Fruit fly (Drosophila melanogaster) whole organism, embryonic: ENCODE data around the gene ClC-a.
A peak's percentile ranks its signal among the peaks of the same experiment; 100 is the strongest.

Source experiments
- Asciz ChIP-seq: fragments of 200-800 bp; sonication (Bioruptor generic); optimal IDR thresholded peaks from 2 replicates; lab custom pipeline; 2017; ENCODE audit warnings: missing biosample characterization, mild to moderate bottlenecking, missing genetic modification characterization, missing genetic modification reagents
- Atf3 ChIP-seq: fragments of 200-800 bp; sonication (Bioruptor generic); optimal IDR thresholded peaks from 3 replicates; lab custom pipeline; 2016; ENCODE audit warnings: missing biosample characterization, missing genetic modification characterization
- B-H2 ChIP-seq: fragments of 200-800 bp; sonication (Bioruptor generic); optimal IDR thresholded peaks from 2 replicates; lab custom pipeline; 2018; ENCODE audit warnings: missing biosample characterization, mild to moderate bottlenecking, missing genetic modification characterization
- Bgb ChIP-seq: fragments of 200-800 bp; sonication (Bioruptor generic); IDR thresholded peaks from 2 replicates; pipeline ENCODE4 v1.3.6; 2022; ENCODE audit warnings: missing biosample characterization, missing genetic modification characterization; ENCODE audit not compliant: partially characterized antibody
- Bteb2 ChIP-seq: fragments of 200-800 bp; sonication (Bioruptor generic); optimal IDR thresholded peaks from 2 replicates; lab custom pipeline; 2016; ENCODE audit warnings: missing biosample characterization, missing genetic modification characterization
- CG10147 ChIP-seq: fragments of 200-800 bp; sonication (Bioruptor generic); optimal IDR thresholded peaks from 2 replicates; lab custom pipeline; 2019; ENCODE audit warnings: missing biosample characterization, mild to moderate bottlenecking, missing genetic modification characterization, moderate library complexity
- CG12219 ChIP-seq: fragments of 200-800 bp; sonication (Bioruptor generic); optimal IDR thresholded peaks from 3 replicates; lab custom pipeline; 2018; ENCODE audit warnings: missing biosample characterization, mild to moderate bottlenecking, missing genetic modification characterization
- CG12942 ChIP-seq: fragments of 200-800 bp; sonication (Bioruptor generic); optimal IDR thresholded peaks from 3 replicates; lab custom pipeline; 2016; ENCODE audit warnings: missing biosample characterization, missing genetic modification characterization
- CG13296 ChIP-seq: fragments of 200-800 bp; sonication (Bioruptor generic); optimal IDR thresholded peaks from 3 replicates; lab custom pipeline; 2018; ENCODE audit warnings: missing biosample characterization, mild to moderate bottlenecking, missing genetic modification characterization
- CG1603 ChIP-seq: fragments of 200-800 bp; sonication (Bioruptor generic); optimal IDR thresholded peaks from 2 replicates; lab custom pipeline; 2019; ENCODE audit warnings: missing biosample characterization, mild to moderate bottlenecking, missing genetic modification characterization, moderate library complexity
- CG17612 ChIP-seq: fragments of 200-800 bp; sonication (Bioruptor generic); IDR thresholded peaks from 2 replicates; pipeline ENCODE4 v1.3.6; 2022; ENCODE audit warnings: missing biosample characterization, missing genetic modification characterization
- CG2889 ChIP-seq: fragments of 200-800 bp; sonication (Bioruptor generic); IDR thresholded peaks from 3 replicates; pipeline ENCODE4 v1.3.6; 2022; ENCODE audit warnings: missing biosample characterization, missing genetic modification characterization
- CG33557 ChIP-seq: fragments of 200-800 bp; sonication (Bioruptor generic); optimal IDR thresholded peaks from 2 replicates; lab custom pipeline; 2019; ENCODE audit warnings: missing biosample characterization, mild to moderate bottlenecking, missing genetic modification characterization, moderate library complexity
- CG6272 ChIP-seq: fragments of 200-800 bp; sonication (Bioruptor generic); IDR thresholded peaks from 2 replicates; pipeline ENCODE4 v1.3.6; 2022; ENCODE audit warnings: missing biosample characterization, missing genetic modification characterization
- CG6654 ChIP-seq: fragments of 200-800 bp; sonication (Bioruptor generic); optimal IDR thresholded peaks from 2 replicates; lab custom pipeline; 2017; ENCODE audit warnings: missing biosample characterization, mild to moderate bottlenecking, missing genetic modification characterization
- CG6854 ChIP-seq: fragments of 200-800 bp; sonication (Bioruptor generic); optimal IDR thresholded peaks from 3 replicates; lab custom pipeline; 2017; ENCODE audit warnings: missing biosample characterization, mild to moderate bottlenecking, missing genetic modification characterization
- CG7745 ChIP-seq: fragments of 200-800 bp; sonication (Bioruptor generic); optimal IDR thresholded peaks from 2 replicates; lab custom pipeline; 2018; ENCODE audit warnings: missing biosample characterization, mild to moderate bottlenecking, missing genetic modification characterization, moderate library complexity
- CG8290 ChIP-seq, 3 experiments: fragments of 200-800 bp; sonication (Bioruptor generic); optimal IDR thresholded peaks; 2 replicates each; lab custom pipeline; 2016 to 2019; ENCODE audit warnings: missing biosample characterization in 3 of 3, missing genetic modification characterization in 3 of 3, mild to moderate bottlenecking in 2 of 3, moderate library complexity in 1 of 3
- CG9727 ChIP-seq: fragments of 200-800 bp; sonication (Bioruptor generic); optimal IDR thresholded peaks from 3 replicates; lab custom pipeline; 2017; ENCODE audit warnings: missing biosample characterization, mild to moderate bottlenecking, missing genetic modification characterization
- CHES-1-like ChIP-seq: fragments of 200-800 bp; sonication (Bioruptor generic); optimal IDR thresholded peaks from 2 replicates; lab custom pipeline; 2016; ENCODE audit warnings: missing biosample characterization, missing genetic modification characterization
- Dek ChIP-seq: fragments of 200-800 bp; sonication (Bioruptor generic); optimal IDR thresholded peaks from 3 replicates; lab custom pipeline; 2019; ENCODE audit warnings: missing biosample characterization, mild to moderate bottlenecking, missing genetic modification characterization, moderate library complexity
- Dfd ChIP-seq, 2 experiments: fragments of >200 bp; optimal IDR thresholded peaks; 2 replicates each; lab custom pipeline; 2017; ENCODE audit warnings: missing biosample characterization in 2 of 2, missing genetic modification characterization in 2 of 2
- H2.0 ChIP-seq: fragments of 200-800 bp; sonication (Bioruptor generic); IDR thresholded peaks from 2 replicates; pipeline ENCODE4 v1.3.6; 2022; ENCODE audit warnings: missing biosample characterization, missing genetic modification characterization
- HLH4C ChIP-seq: fragments of 200-800 bp; sonication (Bioruptor generic); IDR thresholded peaks from 3 replicates; pipeline ENCODE4 v1.3.6; 2022; ENCODE audit warnings: missing biosample characterization, missing genetic modification characterization; ENCODE audit not compliant: partially characterized antibody
- HLH54F ChIP-seq: fragments of 200-800 bp; sonication (Bioruptor generic); optimal IDR thresholded peaks from 3 replicates; lab custom pipeline; 2016; ENCODE audit warnings: missing biosample characterization, missing genetic modification characterization
- Hr51 ChIP-seq, 2 experiments: fragments of 200-800 bp; sonication (Bioruptor generic); optimal IDR thresholded peaks; 2 replicates in 1 of 2; 3 replicates in 1 of 2; lab custom pipeline; 2016 to 2018; ENCODE audit warnings: missing biosample characterization in 2 of 2, missing genetic modification characterization in 2 of 2, mild to moderate bottlenecking in 1 of 2, moderate library complexity in 1 of 2
- NfI ChIP-seq: fragments of 200-800 bp; sonication (Bioruptor generic); optimal IDR thresholded peaks from 3 replicates; lab custom pipeline; 2018; ENCODE audit warnings: missing biosample characterization, mild to moderate bottlenecking, missing genetic modification characterization, moderate library complexity
- Oli ChIP-seq: fragments of 200-800 bp; sonication (Bioruptor generic); optimal IDR thresholded peaks from 2 replicates; lab custom pipeline; 2018; ENCODE audit warnings: missing biosample characterization, mild to moderate bottlenecking, missing genetic modification characterization, moderate library complexity
- Ravus ChIP-seq: fragments of 200-800 bp; sonication (Bioruptor generic); IDR thresholded peaks from 2 replicates; pipeline ENCODE4 v1.3.6; 2022; ENCODE audit warnings: missing biosample characterization, missing genetic modification characterization
- TFAM ChIP-seq: fragments of 200-800 bp; sonication (Bioruptor generic); optimal IDR thresholded peaks from 2 replicates; lab custom pipeline; 2017; ENCODE audit warnings: missing biosample characterization, missing genetic modification characterization, inconsistent platforms
- ap ChIP-seq: fragments of 200-800 bp; sonication (Bioruptor generic); IDR thresholded peaks from 2 replicates; pipeline ENCODE4 v1.3.6; 2022; ENCODE audit warnings: missing biosample characterization, missing genetic modification characterization
- caup ChIP-seq: fragments of 200-800 bp; sonication (Bioruptor generic); optimal IDR thresholded peaks from 3 replicates; lab custom pipeline; 2017; ENCODE audit warnings: missing biosample characterization, mild to moderate bottlenecking, missing genetic modification characterization, moderate library complexity; ENCODE audit not compliant: severe bottlenecking
- chif ChIP-seq, 2 experiments: fragments of 200-800 bp; sonication (Bioruptor generic); optimal IDR thresholded peaks; 3 replicates each; lab custom pipeline; 2016; ENCODE audit warnings: missing biosample characterization in 2 of 2, missing genetic modification characterization in 2 of 2
- dan ChIP-seq: fragments of 200-800 bp; sonication (Bioruptor generic); IDR thresholded peaks from 2 replicates; pipeline ENCODE4 v1.3.6; 2022; ENCODE audit warnings: missing biosample characterization, missing genetic modification characterization
- dati ChIP-seq: fragments of 200-800 bp; sonication (Bioruptor generic); IDR thresholded peaks from 2 replicates; pipeline ENCODE4 v1.3.6; 2022; ENCODE audit warnings: missing biosample characterization, missing genetic modification characterization
- gfzf ChIP-seq: fragments of 200-800 bp; sonication (Bioruptor generic); optimal IDR thresholded peaks from 2 replicates; lab custom pipeline; 2016; ENCODE audit warnings: missing biosample characterization, mild to moderate bottlenecking, missing genetic modification characterization, moderate library complexity
- gsb ChIP-seq: fragments of 200-800 bp; sonication (Bioruptor generic); IDR thresholded peaks from 2 replicates; pipeline ENCODE4 v1.3.6; 2022; ENCODE audit warnings: missing biosample characterization, missing genetic modification characterization
- kni ChIP-seq: fragments of 200-800 bp; sonication (Bioruptor generic); optimal IDR thresholded peaks from 3 replicates; lab custom pipeline; 2017; ENCODE audit warnings: mild to moderate bottlenecking, missing biosample characterization, missing genetic modification reagents, missing genetic modification characterization
- mld ChIP-seq: fragments of 200-800 bp; sonication (Bioruptor generic); IDR thresholded peaks from 3 replicates; pipeline ENCODE4 v1.3.6; 2022; ENCODE audit warnings: missing biosample characterization, missing genetic modification characterization; ENCODE audit not compliant: partially characterized antibody
- pb ChIP-seq: fragments of 200-800 bp; sonication (Bioruptor generic); optimal IDR thresholded peaks from 3 replicates; lab custom pipeline; 2016; ENCODE audit warnings: missing biosample characterization, missing genetic modification characterization
- pho ChIP-seq: fragments of 200-800 bp; sonication (Bioruptor generic); optimal IDR thresholded peaks from 2 replicates; lab custom pipeline; 2016; ENCODE audit warnings: missing biosample characterization, missing genetic modification characterization
- sd ChIP-seq: fragments of 200-800 bp; sonication (Bioruptor generic); optimal IDR thresholded peaks from 3 replicates; lab custom pipeline; 2018; ENCODE audit warnings: missing biosample characterization, mild to moderate bottlenecking, missing genetic modification characterization, moderate library complexity
- sna ChIP-seq: fragments of 200-800 bp; sonication (Bioruptor generic); IDR thresholded peaks from 2 replicates; pipeline ENCODE4 v1.3.6; 2022; ENCODE audit warnings: missing biosample characterization, missing genetic modification characterization; ENCODE audit not compliant: partially characterized antibody
- stwl ChIP-seq: fragments of 200-800 bp; sonication (Bioruptor generic); optimal IDR thresholded peaks from 3 replicates; lab custom pipeline; 2018; ENCODE audit warnings: missing biosample characterization, mild to moderate bottlenecking, missing genetic modification characterization, moderate library complexity
- tup ChIP-seq: fragments of 200-800 bp; sonication (Bioruptor generic); optimal IDR thresholded peaks from 2 replicates; lab custom pipeline; 2016; ENCODE audit warnings: missing biosample characterization, mild to moderate bottlenecking, missing genetic modification characterization, moderate library complexity
- unc-4 ChIP-seq: fragments of 200-800 bp; sonication (Bioruptor generic); IDR thresholded peaks from 2 replicates; pipeline ENCODE4 v1.3.6; 2022; ENCODE audit warnings: missing biosample characterization, missing genetic modification characterization; ENCODE audit not compliant: partially characterized antibody
- vnd ChIP-seq: fragments of 200-800 bp; sonication (Bioruptor generic); IDR thresholded peaks from 3 replicates; pipeline ENCODE4 v1.3.6; 2022; ENCODE audit warnings: missing biosample characterization, missing genetic modification characterization; ENCODE audit not compliant: partially characterized antibody
- wek ChIP-seq: fragments of 200-800 bp; sonication (Bioruptor generic); optimal IDR thresholded peaks from 3 replicates; lab custom pipeline; 2018; ENCODE audit warnings: missing biosample characterization, mild to moderate bottlenecking, missing genetic modification characterization, moderate library complexity
- zfh2 ChIP-seq: fragments of 200-800 bp; sonication (Bioruptor generic); optimal IDR thresholded peaks from 2 replicates; lab custom pipeline; 2016; ENCODE audit warnings: missing biosample characterization, missing genetic modification characterization

ClC-a gene

DNA sequence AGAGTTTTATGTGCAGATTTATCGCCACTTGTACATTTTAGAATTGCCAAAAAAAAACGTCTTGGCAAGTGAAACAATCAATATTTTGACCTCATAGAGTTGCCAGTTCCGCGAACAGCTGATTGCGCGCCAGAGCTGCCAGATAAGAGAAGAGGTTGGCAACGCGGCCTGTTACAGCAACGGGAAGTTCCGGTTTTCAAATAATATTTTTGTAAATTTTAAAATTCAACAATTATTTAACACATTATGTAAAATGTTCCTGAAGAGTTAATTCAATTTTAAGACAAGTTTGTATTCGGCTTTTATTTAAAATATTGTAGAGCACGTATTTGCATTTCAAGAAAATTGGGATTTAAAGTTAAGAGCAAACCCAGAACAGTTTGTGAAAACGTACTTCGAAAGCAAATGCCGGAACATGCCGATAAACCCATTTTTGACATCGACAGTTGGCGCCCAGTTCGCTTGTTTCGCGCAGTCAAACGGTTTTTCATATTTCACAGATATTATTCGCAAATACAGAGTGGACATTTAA is 26.2 kb downstream of the ClC-a start, which contains the start of the genes prd1 and HisCl1 (continued):
- TF ChIP-seq H2.0 (GFP tag; lab: Robert Waterston, UW) (no peak), Oli (peak; percentile 71), pho (GFP tag; lab: Kevin White, UChicago) (peak; percentile 60), Dfd (GFP tag; optimal IDR thresholded peaks at IDR 0.05; lab: Kevin White, UChicago) (no peak), tup (GFP tag; lab: Kevin White, UChicago) (peak; percentile 6), zfh2 (peak; percentile 70), CHES-1-like (GFP tag; lab: Kevin White, UChicago) (peak; percentile 62), kni (peak; percentile 49), unc-4 (GFP tag; lab: Robert Waterston, UW) (0 out of 2 replicates have a peak, but pooled peaks have one; percentile 22), Hr51 (GFP tag; optimal IDR thresholded peaks at IDR 0.05; lab: Kevin White, UChicago) (peak in 1 of 2 experiments; percentile 43), Ravus (no peak), CG12219 (GFP tag; lab: Kevin White, UChicago) (peak; percentile 51), pb (GFP tag; lab: Kevin White, UChicago) (no peak), stwl (tag; lab: Kevin White, UChicago) (peak; percentile 65), CG1603 (no peak), sd (tag; lab: Kevin White, UChicago) (no peak), wek (no peak), CG12942 (peak; percentile 70), CG10147 (GFP tag; lab: Kevin White, UChicago) (no peak), Bgb (GFP tag; lab: Robert Waterston, UW) (no peak), gsb (GFP tag; lab: Robert Waterston, UW) (no peak), Dek (tag; lab: Kevin White, UChicago) (peak; percentile 69), vnd (no peak), CG33557 (GFP tag; lab: Kevin White, UChicago) (peak; percentile 49), CG17612 (GFP tag; lab: Robert Waterston, UW) (no peak), CG6654 (GFP tag; lab: Kevin White, UChicago) (peak; percentile 40), Atf3 (peak; percentile 53), CG13296 (GFP tag; lab: Kevin White, UChicago) (peak; percentile 76), HLH4C (no peak), gfzf (GFP tag; lab: Kevin White, UChicago) (peak; percentile 19), ap (no peak), Bteb2 (GFP tag; lab: Kevin White, UChicago) (peak; percentile 42), HLH54F (peak; percentile 62), sna (GFP tag; lab: Robert Waterston, UW) (0 out of 2 replicates have a peak, but pooled peaks have one; percentile 38)

DNA sequence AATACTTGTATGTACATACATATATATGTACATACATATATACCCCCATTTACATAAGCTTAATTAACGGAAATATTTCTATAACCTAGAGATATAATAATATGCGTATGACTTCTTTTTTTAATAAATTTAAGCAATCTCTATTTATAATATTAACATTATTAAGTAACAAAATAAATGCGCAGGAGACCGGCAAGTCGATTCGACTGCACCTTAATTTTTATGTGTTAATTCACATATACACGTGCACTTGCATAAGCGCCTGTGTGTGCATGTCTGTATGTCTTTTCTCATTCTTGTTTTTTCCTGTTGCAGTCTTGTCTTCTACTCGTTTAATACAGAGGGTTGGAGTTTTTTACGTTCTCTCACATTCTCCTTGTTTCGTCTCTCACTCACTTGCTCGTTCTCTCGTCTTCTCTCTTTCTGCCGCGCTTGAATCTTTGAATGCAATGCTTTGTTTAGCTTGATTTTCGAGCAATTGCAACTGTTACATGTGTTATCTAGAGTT is 32.8 kb downstream of the ClC-a start:
- peak; percentile 23 for TF ChIP-seq CG7745
- TF ChIP-seq dati (GFP tag; lab: Robert Waterston, UW): peak; percentile 41; the same call in 1 of the 2 replicates
- no peak for TF ChIP-seq B-H2 (GFP tag; lab: Kevin White, UChicago)
- TF ChIP-seq CG6854: peak; percentile 39
- peak; percentile 86 for TF ChIP-seq TFAM (GFP tag; lab: Kevin White, UChicago)
- TF ChIP-seq dan: peak; percentile 39; the same call in 1 of the 2 replicates
- TF ChIP-seq caup (GFP tag; lab: Kevin White, UChicago): peak; percentile 58
- no peak for TF ChIP-seq mld (GFP tag; lab: Robert Waterston, UW)
- TF ChIP-seq chif (GFP tag; optimal IDR thresholded peaks at IDR 0.05; lab: Kevin White, UChicago): peak; percentile 33 to 76
- peak; percentile 81 for TF ChIP-seq NfI (GFP tag; lab: Kevin White, UChicago)
- TF ChIP-seq CG8290 (GFP tag; optimal IDR thresholded peaks at IDR 0.05; lab: Kevin White, UChicago): peak; percentile 92
- TF ChIP-seq CG8290 (tag; optimal IDR thresholded peaks at IDR 0.05; lab: Kevin White, UChicago): peak in 1 of 2 experiments; percentile 71
- no peak for TF ChIP-seq sna (GFP tag; lab: Robert Waterston, UW)
- TF ChIP-seq Atf3: peak; percentile 43
- TF ChIP-seq CG2889 (GFP tag; lab: Robert Waterston, UW): peak; percentile 51; the same call in 1 of the 3 replicates
- TF ChIP-seq CG6272 (GFP tag; lab: Robert Waterston, UW): peak; percentile 85
- peak; percentile 93 for TF ChIP-seq Asciz (GFP tag; lab: Kevin White, UChicago)
- TF ChIP-seq CG9727 (GFP tag; lab: Kevin White, UChicago): peak; percentile 98
